Comparison of ENCODE assay signal across 1 worm cellular context in the genomic region with DNA sequence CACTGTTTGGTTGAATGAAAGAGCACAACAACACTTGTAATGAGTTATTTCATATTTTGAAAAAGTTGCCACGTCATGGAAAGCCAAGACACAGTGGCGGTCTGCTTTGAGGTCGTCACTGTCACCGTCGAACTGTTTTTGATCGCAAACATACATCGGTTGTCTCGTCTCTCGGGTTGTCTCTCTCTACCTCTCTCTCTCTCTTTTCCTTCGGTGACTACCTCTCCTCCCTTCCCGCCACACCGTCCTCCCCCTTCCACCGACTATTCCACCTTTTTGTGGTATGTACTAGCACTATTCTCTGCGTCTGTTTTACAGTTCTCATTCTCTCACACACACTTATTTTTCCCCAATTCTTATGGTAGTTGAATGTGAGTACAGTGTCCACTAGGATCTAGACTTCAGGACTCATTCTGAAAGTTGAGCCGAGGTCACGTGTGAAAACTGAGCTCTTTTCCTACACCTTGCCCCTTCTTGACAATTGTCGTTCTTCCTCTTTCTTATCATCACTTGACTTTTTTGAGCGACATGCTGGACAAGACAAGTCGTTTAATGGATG.
TF ChIP-seq lines count a peak whose summit lies in the region.

No protein-coding gene starts in this region.

TF ChIP-seq in whole organism, L1 larva, 84 proteins besides CTCF, POLR2A, EP300 and RAD21 (continued from another document):
- TF ChIP-seq mep-1 (tag; optimal IDR thresholded peaks at IDR 0.05; lab: Kevin White, UChicago) (peak; percentile 60), ztf-11 (tag; optimal IDR thresholded peaks at IDR 0.05; lab: Kevin White, UChicago) (no peak), unc-98 (GFP tag; IDR thresholded peaks at IDR 0.05; lab: Robert Waterston, UW) (no peak), mab-9 (GFP tag; IDR thresholded peaks at IDR 0.05; lab: Robert Waterston, UW) (no peak), fkh-8 (tag; optimal IDR thresholded peaks at IDR 0.05; lab: Kevin White, UChicago) (no peak), nhr-71 (tag; optimal IDR thresholded peaks at IDR 0.05; lab: Kevin White, UChicago) (peak; percentile 54), alr-1 (tag; optimal IDR thresholded peaks at IDR 0.05; lab: Kevin White, UChicago; ENCODE audit: borderline replicate concordance) (no peak), nhr-11 (tag; optimal IDR thresholded peaks at IDR 0.05; lab: Kevin White, UChicago) (no peak), efl-3 (GFP tag; optimal IDR thresholded peaks at IDR 0.05; lab: Kevin White, UChicago) (no peak), egl-13 (tag; optimal IDR thresholded peaks at IDR 0.05; lab: Kevin White, UChicago) (no peak), zip-4 (GFP tag; optimal IDR thresholded peaks at IDR 0.05; lab: Kevin White, UChicago) (no peak), hlh-17 (GFP tag; optimal IDR thresholded peaks at IDR 0.05; lab: Kevin White, UChicago; ENCODE audit: borderline replicate concordance) (no peak), aly-2 (tag; optimal IDR thresholded peaks at IDR 0.05; lab: Kevin White, UChicago) (no peak), mef-2 (tag; optimal IDR thresholded peaks at IDR 0.05; lab: Kevin White, UChicago) (no peak), isw-1 (GFP tag; IDR thresholded peaks at IDR 0.05; lab: Robert Waterston, UW) (no peak), tbx-2 (tag; optimal IDR thresholded peaks at IDR 0.05; lab: Kevin White, UChicago) (no peak), rnt-1 (tag; optimal IDR thresholded peaks at IDR 0.05; lab: Kevin White, UChicago) (no peak), ceh-63 (GFP tag; optimal IDR thresholded peaks at IDR 0.05; lab: Kevin White, UChicago) (no peak), dpl-1 (GFP tag; optimal IDR thresholded peaks at IDR 0.05; lab: Kevin White, UChicago) (no peak), C16A3.4 (tag; optimal IDR thresholded peaks at IDR 0.05; lab: Kevin White, UChicago) (no peak), nhr-20 (tag; optimal IDR thresholded peaks at IDR 0.05; lab: Kevin White, UChicago) (peak; percentile 65), C34B4.2 (tag; optimal IDR thresholded peaks at IDR 0.05; lab: Kevin White, UChicago) (no peak), xbp-1 (tag; optimal IDR thresholded peaks at IDR 0.05; lab: Kevin White, UChicago) (no peak), nhr-28 (tag; optimal IDR thresholded peaks at IDR 0.05; lab: Kevin White, UChicago) (no peak), nhr-12 (tag; optimal IDR thresholded peaks at IDR 0.05; lab: Kevin White, UChicago) (no peak), nhr-90 (tag; optimal IDR thresholded peaks at IDR 0.05; lab: Kevin White, UChicago; ENCODE audit: poor library complexity) (no peak), elt-2 (tag; optimal IDR thresholded peaks at IDR 0.05; lab: Kevin White, UChicago) (peak; percentile 4), Y116A8C.19 (tag; optimal IDR thresholded peaks at IDR 0.05; lab: Kevin White, UChicago; ENCODE audit: borderline replicate concordance) (no peak), sox-4 (tag; optimal IDR thresholded peaks at IDR 0.05; lab: Kevin White, UChicago) (no peak), nhr-237 (tag; optimal IDR thresholded peaks at IDR 0.05; lab: Kevin White, UChicago) (no peak), C04F5.9 (tag; optimal IDR thresholded peaks at IDR 0.05; lab: Kevin White, UChicago) (no peak), mdl-1 (tag; optimal IDR thresholded peaks at IDR 0.05; lab: Kevin White, UChicago) (no peak), ceh-8 (GFP tag; optimal IDR thresholded peaks at IDR 0.05; lab: Kevin White, UChicago) (no peak), hpl-2 (GFP tag; optimal IDR thresholded peaks at IDR 0.05; lab: Kevin White, UChicago) (no peak), nhr-19 (GFP tag; conservative IDR thresholded peaks at IDR 0.05; lab: Robert Waterston, UW) (no peak), lsy-2 (tag; optimal IDR thresholded peaks at IDR 0.05; lab: Kevin White, UChicago) (peak in 1 of 2 experiments; percentile 33), nhr-84 (tag; optimal IDR thresholded peaks at IDR 0.05; lab: Kevin White, UChicago) (no peak), nhr-85 (tag; lab: Kevin White, UChicago) (peak; percentile 72), lin-14 (GFP tag; optimal IDR thresholded peaks at IDR 0.05; lab: Kevin White, UChicago) (peak; percentile 67), lin-13 (GFP tag; optimal IDR thresholded peaks at IDR 0.05; lab: Kevin White, UChicago) (no peak), dsc-1 (tag; optimal IDR thresholded peaks at IDR 0.05; lab: Kevin White, UChicago) (no peak), tlp-1 (tag; optimal IDR thresholded peaks at IDR 0.05; lab: Kevin White, UChicago) (no peak)
TF ChIP-seq in whole organism, L1 larva: peak in this region for 15.
